Worm (Caenorhabditis elegans) whole organism, early embryonic: Measurements from ENCODE around the gene C46A5.6.

Experiments used
- B0310.2 ChIP-seq: sonication (generic microtip); optimal IDR thresholded peaks from 2 replicates; lab custom pipeline; 2016; ENCODE audit warnings: mild to moderate bottlenecking, missing genetic modification characterization, missing compliant biosample characterization
- F13C5.2 ChIP-seq: sonication (generic microtip); optimal IDR thresholded peaks from 2 replicates; lab custom pipeline; 2017; ENCODE audit warnings: mild to moderate bottlenecking, missing genetic modification characterization, inconsistent platforms, missing compliant biosample characterization
- aly-1 ChIP-seq: sonication (generic microtip); optimal IDR thresholded peaks from 2 replicates; lab custom pipeline; 2016; ENCODE audit warnings: missing genetic modification characterization, missing compliant biosample characterization
- ama-1 ChIP-seq: fragments of 150-350 bp; optimal IDR thresholded peaks from 2 replicates; lab custom pipeline; 2014
- ceh-13 ChIP-seq: fragments of 200-800 bp; sonication (Bioruptor generic); optimal IDR thresholded peaks from 2 replicates; lab custom pipeline; 2018; ENCODE audit warnings: mild to moderate bottlenecking, missing genetic modification characterization, missing compliant biosample characterization
- ceh-36 ChIP-seq: sonication (generic microtip); optimal IDR thresholded peaks from 2 replicates; lab custom pipeline; 2016; ENCODE audit warnings: missing genetic modification characterization, inconsistent platforms, missing compliant biosample characterization
- ets-7 ChIP-seq: sonication (generic microtip); optimal IDR thresholded peaks from 2 replicates; lab custom pipeline; 2016; ENCODE audit warnings: missing genotype, missing genetic modification characterization, missing compliant biosample characterization
- flt-1 ChIP-seq: fragments of 200-800 bp; sonication (Bioruptor generic); IDR thresholded peaks from 2 replicates; pipeline ENCODE4 v1.3.6; 2022; ENCODE audit warnings: missing genetic modification characterization, missing compliant biosample characterization
- hmbx-1 ChIP-seq: sonication (generic microtip); optimal IDR thresholded peaks from 2 replicates; lab custom pipeline; 2016; ENCODE audit warnings: mild to moderate bottlenecking, missing genetic modification characterization, missing compliant biosample characterization
- hmg-4 ChIP-seq: fragments of 200-800 bp; sonication (Bioruptor generic); optimal IDR thresholded peaks from 2 replicates; lab custom pipeline; 2018; ENCODE audit warnings: mild to moderate bottlenecking, missing genetic modification characterization, missing compliant biosample characterization
- hnd-1 ChIP-seq: sonication (generic microtip); optimal IDR thresholded peaks from 2 replicates; lab custom pipeline; 2016; ENCODE audit warnings: missing genetic modification characterization, missing compliant biosample characterization
- pes-1 ChIP-seq: fragments of 200-800 bp; sonication (Bioruptor generic); IDR thresholded peaks from 2 replicates; pipeline ENCODE4 v1.3.6; 2022; ENCODE audit warnings: missing genetic modification reagents, missing genetic modification characterization, missing compliant biosample characterization
- scrt-1 ChIP-seq: fragments of 200-800 bp; sonication (Bioruptor generic); IDR thresholded peaks from 2 replicates; pipeline ENCODE4 v1.3.6; 2022; ENCODE audit warnings: missing genetic modification characterization, missing compliant biosample characterization
- sea-1 ChIP-seq: fragments of 200-800 bp; sonication (Bioruptor generic); conservative IDR thresholded peaks from 2 replicates; pipeline ENCODE4 v1.3.6; 2022; ENCODE audit warnings: missing genetic modification characterization, missing compliant biosample characterization
- tbx-11 ChIP-seq: fragments of 200-800 bp; sonication (Bioruptor generic); IDR thresholded peaks from 2 replicates; pipeline ENCODE4 v1.3.6; 2022; ENCODE audit warnings: missing genetic modification characterization, missing compliant biosample characterization
- tbx-37 ChIP-seq: fragments of 200-800 bp; sonication (Bioruptor generic); conservative IDR thresholded peaks from 2 replicates; pipeline ENCODE4 v1.3.6; 2022; ENCODE audit warnings: missing genetic modification reagents, missing genetic modification characterization, missing compliant biosample characterization
- tra-4 ChIP-seq: sonication (generic microtip); optimal IDR thresholded peaks from 2 replicates; lab custom pipeline; 2017; ENCODE audit warnings: missing genetic modification characterization, missing compliant biosample characterization

The C46A5.6 gene

DNA sequence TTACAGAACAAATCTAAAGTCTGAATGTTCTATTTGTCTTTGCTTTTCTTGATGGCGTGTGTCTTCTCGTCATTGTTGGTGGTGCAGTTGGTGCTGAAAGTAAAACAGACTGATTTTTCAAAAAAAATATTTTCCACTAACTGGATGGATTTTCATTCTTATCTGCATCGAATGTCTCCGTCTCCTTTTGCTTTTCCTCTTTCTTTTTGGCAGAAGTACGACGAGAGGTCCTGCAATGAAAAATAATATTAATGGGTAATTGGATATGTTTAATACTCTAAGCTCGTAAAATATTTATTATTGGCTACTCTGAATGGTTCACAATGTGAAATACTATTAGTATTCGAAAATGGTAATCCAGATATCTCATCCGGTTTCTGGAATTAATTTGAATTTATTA is 3.5 kb downstream of the C46A5.6 start, which contains the start of gene del-7:
TSS of gene del-7 (plus strand) at position 301 of the 400 bp plus-strand sequence.
- TF ChIP-seq B0310.2 (no peak), hnd-1 (tag; lab: Kevin White, UChicago) (no peak), ama-1 (no peak), pes-1 (GFP tag; lab: Robert Waterston, UW) (no peak), aly-1 (tag; lab: Kevin White, UChicago) (no peak), sea-1 (GFP tag; lab: Robert Waterston, UW) (no peak), ceh-36 (tag; lab: Kevin White, UChicago) (no peak), flt-1 (GFP tag; lab: Robert Waterston, UW) (no peak), hmg-4 (no peak), scrt-1 (GFP tag; lab: Robert Waterston, UW) (no peak), hmbx-1 (tag; lab: Kevin White, UChicago) (no peak), tra-4 (no peak), tbx-11 (GFP tag; lab: Robert Waterston, UW) (no peak), tbx-37 (GFP tag; lab: Robert Waterston, UW) (no peak), ets-7 (tag; lab: Kevin White, UChicago) (no peak), ceh-13 (GFP tag; lab: Kevin White, UChicago) (no peak), F13C5.2 (tag; lab: Kevin White, UChicago) (no peak)

DNA sequence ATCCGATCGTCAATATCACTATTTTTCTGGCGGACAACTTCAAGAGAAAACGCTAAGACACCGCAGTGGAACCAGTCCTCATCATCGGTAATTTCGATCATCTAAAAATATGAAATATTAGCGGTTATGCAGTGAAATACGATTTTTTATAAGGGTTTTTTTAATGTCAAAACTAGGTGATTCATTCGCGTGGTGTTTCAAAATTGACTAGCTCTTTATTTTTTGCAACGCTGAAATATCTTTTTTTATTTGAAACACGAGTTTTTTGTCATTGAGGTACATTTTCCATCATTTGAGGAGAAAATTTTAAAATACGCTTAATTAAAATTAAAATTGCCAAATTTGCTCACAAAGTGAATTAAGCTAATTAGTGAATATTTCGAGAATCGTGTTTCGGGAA is 4.1 kb downstream of the C46A5.6 start, which contains the start of gene dsb-3:
TSS of gene dsb-3 (minus strand) at position 101 of the 400 bp plus-strand sequence.
- TF ChIP-seq sea-1 (GFP tag; lab: Robert Waterston, UW) (no peak), ceh-36 (tag; lab: Kevin White, UChicago) (no peak), F13C5.2 (tag; lab: Kevin White, UChicago) (no peak), tbx-37 (GFP tag; lab: Robert Waterston, UW) (no peak), hmbx-1 (tag; lab: Kevin White, UChicago) (no peak), tbx-11 (GFP tag; lab: Robert Waterston, UW) (no peak), ets-7 (tag; lab: Kevin White, UChicago) (no peak), ama-1 (no peak), hnd-1 (tag; lab: Kevin White, UChicago) (no peak), B0310.2 (no peak), flt-1 (GFP tag; lab: Robert Waterston, UW) (no peak), aly-1 (tag; lab: Kevin White, UChicago) (no peak), scrt-1 (GFP tag; lab: Robert Waterston, UW) (no peak), tra-4 (no peak), pes-1 (GFP tag; lab: Robert Waterston, UW) (no peak), ceh-13 (GFP tag; lab: Kevin White, UChicago) (no peak)

DNA sequence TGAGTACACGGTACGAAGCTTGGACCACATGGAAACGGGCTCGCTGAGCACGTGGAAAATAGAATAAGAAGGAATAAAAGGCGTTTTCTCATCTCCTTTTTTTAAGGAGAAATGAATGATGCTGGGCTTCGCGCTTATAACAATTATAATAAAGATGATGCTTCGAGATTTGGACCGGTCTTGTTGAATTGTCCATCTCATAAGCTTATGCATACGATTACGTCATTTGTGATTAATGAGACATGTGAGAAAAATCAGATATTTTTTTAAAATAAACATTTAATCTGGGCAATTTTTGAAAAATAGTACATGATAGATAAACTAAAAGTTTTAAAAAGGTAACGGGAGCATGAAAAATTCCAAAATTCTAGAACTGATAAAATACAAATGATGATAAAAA is 6.4 kb downstream of the C46A5.6 start, which contains the start of gene C46A5.4:
TSS of gene C46A5.4 (minus strand) at position 101 of the 400 bp plus-strand sequence.
- TF ChIP-seq tbx-11 (GFP tag; lab: Robert Waterston, UW), result no peak
- TF ChIP-seq scrt-1 (GFP tag; lab: Robert Waterston, UW), result no peak
- TF ChIP-seq ceh-36 (tag; lab: Kevin White, UChicago), result no peak
- no peak for TF ChIP-seq hnd-1 (tag; lab: Kevin White, UChicago)
- TF ChIP-seq flt-1 (GFP tag; lab: Robert Waterston, UW), result no peak
- TF ChIP-seq ets-7 (tag; lab: Kevin White, UChicago), result no peak
- TF ChIP-seq hmbx-1 (tag; lab: Kevin White, UChicago), result no peak
- no peak for TF ChIP-seq F13C5.2 (tag; lab: Kevin White, UChicago)

DNA sequence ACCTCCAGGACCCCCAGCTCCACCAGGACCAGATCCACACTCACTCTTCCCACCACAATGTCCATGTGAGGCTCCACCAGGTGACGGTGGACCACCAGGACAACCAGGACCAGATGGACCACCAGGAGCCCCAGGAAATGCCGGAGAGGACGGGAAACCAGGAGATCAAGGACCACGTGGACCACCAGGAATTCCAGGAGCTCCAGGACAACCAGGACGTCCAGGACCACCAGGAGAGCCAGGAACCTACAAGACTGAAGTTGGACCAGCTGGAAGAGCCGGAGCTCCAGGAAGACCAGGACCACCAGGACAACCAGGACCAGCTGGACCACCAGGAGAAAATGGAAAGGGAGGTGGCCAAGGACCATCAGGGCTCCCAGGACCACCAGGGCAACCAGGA is 9.5 kb downstream of the C46A5.6 start:
- no peak for TF ChIP-seq hnd-1 (tag; lab: Kevin White, UChicago)
- TF ChIP-seq hmbx-1 (tag; lab: Kevin White, UChicago), result no peak
- no peak for TF ChIP-seq sea-1 (GFP tag; lab: Robert Waterston, UW)
- no peak for TF ChIP-seq ceh-36 (tag; lab: Kevin White, UChicago)
- no peak for TF ChIP-seq hmg-4
- TF ChIP-seq scrt-1 (GFP tag; lab: Robert Waterston, UW), result no peak
- no peak for TF ChIP-seq F13C5.2 (tag; lab: Kevin White, UChicago)
- no peak for TF ChIP-seq tbx-37 (GFP tag; lab: Robert Waterston, UW)
- no peak for TF ChIP-seq flt-1 (GFP tag; lab: Robert Waterston, UW)
- TF ChIP-seq aly-1 (tag; lab: Kevin White, UChicago), result no peak
- no peak for TF ChIP-seq pes-1 (GFP tag; lab: Robert Waterston, UW)
- no peak for TF ChIP-seq ets-7 (tag; lab: Kevin White, UChicago)
- TF ChIP-seq tbx-11 (GFP tag; lab: Robert Waterston, UW), result no peak
- no peak for TF ChIP-seq B0310.2
- no peak for TF ChIP-seq tra-4

DNA sequence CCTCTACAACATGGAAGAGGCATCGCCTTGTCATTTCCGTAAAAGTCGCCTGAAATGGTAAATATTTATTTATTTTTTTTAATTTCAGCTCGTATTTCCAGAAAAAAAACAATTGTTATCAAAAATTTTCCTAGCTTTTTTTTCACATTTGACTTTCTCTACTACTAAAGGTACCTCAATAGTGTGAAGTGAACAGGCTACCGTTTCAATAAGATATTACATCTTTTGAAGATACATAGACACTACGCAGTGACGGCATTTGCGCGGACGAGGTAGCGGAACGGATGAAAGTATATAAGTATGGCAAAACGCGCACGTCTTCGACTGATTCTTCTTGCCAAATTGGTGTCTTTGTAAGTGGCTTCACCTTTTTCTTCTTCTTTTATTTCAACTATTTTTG is 10.5 kb downstream of the C46A5.6 start, which contains the start of gene col-14:
TSS of gene col-14 (plus strand) at position 301 of the 400 bp plus-strand sequence.
- no peak for TF ChIP-seq tra-4
- TF ChIP-seq tbx-37 (GFP tag; lab: Robert Waterston, UW), result no peak
- TF ChIP-seq hmg-4, result no peak
- TF ChIP-seq B0310.2, result no peak
- TF ChIP-seq ceh-36 (tag; lab: Kevin White, UChicago), result no peak
- TF ChIP-seq hmbx-1 (tag; lab: Kevin White, UChicago), result no peak
- no peak for TF ChIP-seq ets-7 (tag; lab: Kevin White, UChicago)
- no peak for TF ChIP-seq hnd-1 (tag; lab: Kevin White, UChicago)
- TF ChIP-seq scrt-1 (GFP tag; lab: Robert Waterston, UW), result no peak
- TF ChIP-seq ama-1, result no peak
- no peak for TF ChIP-seq F13C5.2 (tag; lab: Kevin White, UChicago)
- TF ChIP-seq ceh-13 (GFP tag; lab: Kevin White, UChicago), result no peak
- TF ChIP-seq aly-1 (tag; lab: Kevin White, UChicago), result no peak
- no peak for TF ChIP-seq flt-1 (GFP tag; lab: Robert Waterston, UW)

DNA sequence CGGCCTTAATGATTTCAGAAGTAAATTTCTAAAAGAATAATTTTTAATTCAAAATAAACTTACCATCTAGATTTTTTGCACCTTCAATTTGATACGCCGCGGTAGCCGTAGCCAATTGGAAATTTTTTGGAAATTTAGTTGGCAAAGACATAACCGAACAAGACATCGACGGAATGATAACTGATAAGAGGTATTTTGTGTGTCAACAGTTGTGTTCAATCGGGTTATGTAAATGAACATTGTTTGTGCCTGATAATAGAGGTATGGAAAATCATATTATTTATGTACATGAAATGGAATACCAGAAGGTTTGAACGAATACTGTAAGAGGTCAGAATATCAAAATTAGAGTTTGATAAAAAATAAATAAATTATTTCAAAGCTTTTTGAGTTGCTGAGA is 15.8 kb downstream of the C46A5.6 start, which contains the start of gene klo-1:
TSS of gene klo-1 (minus strand) at position 388 of the 400 bp plus-strand sequence.
- TF ChIP-seq tbx-37 (GFP tag; lab: Robert Waterston, UW) (no peak), aly-1 (tag; lab: Kevin White, UChicago) (no peak), F13C5.2 (tag; lab: Kevin White, UChicago) (no peak), sea-1 (GFP tag; lab: Robert Waterston, UW) (no peak), ets-7 (tag; lab: Kevin White, UChicago) (no peak), tra-4 (no peak)
